Fruit fly (Drosophila melanogaster): ENCODE data around the gene CG32280.

dm6 chr3L:3124939-3125648, 39.9 kb upstream of the CG32280 start:
- no peak for TF ChIP-seq CG33017 (tag; optimal IDR thresholded peaks at IDR 0.05)
- TF ChIP-seq CG7101 (tag; optimal IDR thresholded peaks at IDR 0.05): no peak
- TF ChIP-seq CG14711 (tag; optimal IDR thresholded peaks at IDR 0.05): no peak
- no peak for TF ChIP-seq Crg-1 (GFP tag; optimal IDR thresholded peaks at IDR 0.05)
- TF ChIP-seq cic (GFP tag; optimal IDR thresholded peaks at IDR 0.05): no peak
- TF ChIP-seq pad (GFP tag; optimal IDR thresholded peaks at IDR 0.05): no peak
- no peak for TF ChIP-seq Clk (GFP tag; optimal IDR thresholded peaks at IDR 0.05)
- TF ChIP-seq ovo (GFP tag; optimal IDR thresholded peaks at IDR 0.05): no peak
- no peak for TF ChIP-seq toe (GFP tag; optimal IDR thresholded peaks at IDR 0.05)
- no peak for TF ChIP-seq CG5204 (GFP tag; optimal IDR thresholded peaks at IDR 0.05)
- no peak for TF ChIP-seq tj (GFP tag; optimal IDR thresholded peaks at IDR 0.05)
- no peak for TF ChIP-seq Hr96 (GFP tag; optimal IDR thresholded peaks at IDR 0.05)
- TF ChIP-seq kay (GFP tag; ENCODE audit: borderline replicate concordance): no peak
- no peak for TF ChIP-seq cnc (optimal IDR thresholded peaks at IDR 0.05)

Measured in whole organism, adult.